Worm (Caenorhabditis elegans): Measurements from ENCODE around the gene gbh-2.

- no peak for TF ChIP-seq him-1 (tag; optimal IDR thresholded peaks at IDR 0.05)
- no peak for TF ChIP-seq dao-5 (tag; optimal IDR thresholded peaks at IDR 0.05)
Measured at ce11 chrII:8456094-8456493, 29.6 kb upstream of the gbh-2 start, which contains the start of gene F22B5.6.

Measured in whole organism, L4/young adult.